Worm (Caenorhabditis elegans): Measurements from ENCODE around the gene sftd-3.
A peak's percentile ranks its signal among the peaks of the same experiment; 100 is the strongest.

The sftd-3 gene

DNA sequence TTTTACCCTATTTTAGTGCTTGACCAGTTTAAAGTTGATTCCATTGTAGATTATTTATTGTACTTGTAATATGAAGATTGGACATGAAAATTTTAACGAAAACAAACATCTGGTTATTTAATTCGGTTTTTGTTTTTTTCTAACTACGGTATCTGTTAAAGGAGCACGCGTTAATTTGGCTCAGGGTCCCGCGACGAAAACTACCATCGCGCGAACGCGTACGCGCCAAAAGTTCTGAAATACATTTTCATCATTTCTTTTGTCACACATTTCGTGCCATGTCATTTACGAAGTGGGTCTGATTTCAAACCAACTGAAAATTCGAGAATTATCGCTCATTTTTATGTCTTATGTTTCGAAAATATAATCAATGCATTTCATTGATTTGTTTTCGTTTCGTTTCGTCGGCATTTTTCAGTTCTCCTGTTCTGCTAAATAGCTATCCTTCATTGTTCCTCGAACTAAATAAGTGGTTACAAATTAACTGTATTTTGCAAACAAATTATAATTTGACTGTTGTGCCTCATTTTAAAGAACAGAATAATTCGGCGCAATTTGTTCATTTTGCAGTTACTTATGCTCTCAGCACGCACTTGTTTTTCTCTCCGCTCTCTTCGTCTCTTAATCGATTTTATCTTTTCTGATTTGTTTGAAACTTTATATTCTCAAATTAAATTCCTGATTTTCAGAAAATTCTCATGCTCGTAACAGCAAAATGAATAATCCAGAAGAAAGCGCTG lies 30.1 kb downstream of the sftd-3 start, which contains the start of gene T21B10.3 (continued):
- TF ChIP-seq egl-44 (GFP tag; IDR thresholded peaks at IDR 0.05) (no peak), ceh-79 (tag; optimal IDR thresholded peaks at IDR 0.05) (no peak), C06A6.2 (GFP tag; conservative IDR thresholded peaks at IDR 0.05) (0 out of 2 replicates have a peak, but pooled peaks have one; percentile 39), rcor-1 (GFP tag; IDR thresholded peaks at IDR 0.05) (peak; percentile 94), akir-1 (GFP tag; optimal IDR thresholded peaks at IDR 0.05) (no peak), aptf-2 (GFP tag; conservative IDR thresholded peaks at IDR 0.05) (peak; percentile 45; the same call in 1 of the 2 replicates), dpl-1 (GFP tag; optimal IDR thresholded peaks at IDR 0.05) (peak; percentile 95), zfh-2 (GFP tag; conservative IDR thresholded peaks at IDR 0.05) (no peak), egrh-3 (GFP tag; IDR thresholded peaks at IDR 0.05) (peak; percentile 31; the same call in 1 of the 2 replicates), dox-1 (GFP tag; IDR thresholded peaks at IDR 0.05) (peak; percentile 97), ccch-3 (GFP tag; optimal IDR thresholded peaks at IDR 0.05) (no peak), unc-130 (GFP tag; optimal IDR thresholded peaks at IDR 0.05) (peak; percentile 95), rec-8 (tag; optimal IDR thresholded peaks at IDR 0.05) (no peak), him-1 (tag; optimal IDR thresholded peaks at IDR 0.05) (peak; percentile 72), cebp-1 (GFP tag; IDR thresholded peaks at IDR 0.05) (peak; percentile 30; the same call in 1 of the 2 replicates), cebp-1 (tag; optimal IDR thresholded peaks at IDR 0.05) (peak; percentile 68), madf-6 (GFP tag; IDR thresholded peaks at IDR 0.05) (peak; percentile 99), ztf-22 (GFP tag; optimal IDR thresholded peaks at IDR 0.05) (no peak), tbp1 (GFP tag; optimal IDR thresholded peaks at IDR 0.05) (peak; percentile 72), efl-1 (GFP tag; optimal IDR thresholded peaks at IDR 0.05) (peak; percentile 99), snpc-4 (GFP tag; optimal IDR thresholded peaks at IDR 0.05) (peak; percentile 72), snpc-4 (tag; optimal IDR thresholded peaks at IDR 0.05) (peak; percentile 7 to 72 (median 65)), die-1 (tag; optimal IDR thresholded peaks at IDR 0.05) (peak; percentile 68), F55B11.4 (tag; optimal IDR thresholded peaks at IDR 0.05; ENCODE audit: borderline replicate concordance, insufficient read depth) (no peak), mes-4 (tag; optimal IDR thresholded peaks at IDR 0.05) (no peak), aptf-3 (GFP tag; IDR thresholded peaks at IDR 0.05) (no peak), ZK185.1 (tag; optimal IDR thresholded peaks at IDR 0.05; ENCODE audit: poor library complexity, severe bottlenecking) (peak; percentile 33), hlh-26 (GFP tag; conservative IDR thresholded peaks at IDR 0.05) (no peak), fkh-3 (tag; optimal IDR thresholded peaks at IDR 0.05) (no peak), ceh-27 (GFP tag; optimal IDR thresholded peaks at IDR 0.05) (no peak), Y56A3A.18 (GFP tag; IDR thresholded peaks at IDR 0.05) (peak; percentile 90), bed-1 (GFP tag; IDR thresholded peaks at IDR 0.05) (no peak), ama-1 (optimal IDR thresholded peaks at IDR 0.05) (peak; percentile 84), ama-1 (GFP tag; optimal IDR thresholded peaks at IDR 0.05) (peak; percentile 55 to 83), hlh-12 (tag; optimal IDR thresholded peaks at IDR 0.05) (no peak), dpff-1 (tag; optimal IDR thresholded peaks at IDR 0.05) (peak; percentile 54), lsl-1 (GFP tag; optimal IDR thresholded peaks at IDR 0.05) (peak; percentile 100), ztf-28 (GFP tag; IDR thresholded peaks at IDR 0.05) (peak; percentile 94), ceh-100 (GFP tag; IDR thresholded peaks at IDR 0.05) (peak; percentile 60), pha-4 (tag; optimal IDR thresholded peaks at IDR 0.05) (no peak), rpc-1 (optimal IDR thresholded peaks at IDR 0.05) (no peak), rpc-1 (tag; optimal IDR thresholded peaks at IDR 0.05) (peak; percentile 15), repo-1 (tag; optimal IDR thresholded peaks at IDR 0.05) (peak; percentile 86), mel-28 (tag; optimal IDR thresholded peaks at IDR 0.05; ENCODE audit: borderline replicate concordance) (no peak), nhr-80 (tag; optimal IDR thresholded peaks at IDR 0.05) (peak; percentile 14), sdz-38 (tag; optimal IDR thresholded peaks at IDR 0.05) (no peak), Y79H2A.3 (GFP tag; conservative IDR thresholded peaks at IDR 0.05) (peak; percentile 95), nhr-120 (GFP tag; IDR thresholded peaks at IDR 0.05) (no peak)
